Fruit fly (Drosophila melanogaster) whole organism, embryonic: ENCODE results near the gene CG3984.

Source experiments
- CG10366 ChIP-seq: fragments of 200-800 bp; sonication (Bioruptor generic); IDR thresholded peaks from 2 replicates; pipeline ENCODE4 v1.3.6; 2022; ENCODE audit warnings: missing biosample characterization, missing genetic modification characterization
- CG11695 ChIP-seq: fragments of 200-800 bp; sonication (Bioruptor generic); IDR thresholded peaks from 3 replicates; pipeline ENCODE4 v1.3.6; 2022; ENCODE audit warnings: missing biosample characterization, missing genetic modification characterization
- CG12104 ChIP-seq: fragments of 200-800 bp; sonication (Bioruptor generic); optimal IDR thresholded peaks from 3 replicates; lab custom pipeline; 2016; ENCODE audit warnings: missing biosample characterization, missing genetic modification characterization
- CG1233 ChIP-seq: fragments of 200-800 bp; sonication (Bioruptor generic); optimal IDR thresholded peaks from 4 replicates; lab custom pipeline; 2018; ENCODE audit warnings: missing biosample characterization, mild to moderate bottlenecking, missing genetic modification characterization
- CG13624 ChIP-seq: fragments of 200-800 bp; sonication (Bioruptor generic); optimal IDR thresholded peaks from 2 replicates; lab custom pipeline; 2016; ENCODE audit warnings: missing biosample characterization, missing genetic modification characterization
- CG14965 ChIP-seq: fragments of 200-800 bp; sonication (Bioruptor generic); optimal IDR thresholded peaks from 2 replicates; lab custom pipeline; 2016; ENCODE audit warnings: missing biosample characterization, missing genetic modification characterization, borderline replicate concordance
- CG15073 ChIP-seq: fragments of 200-800 bp; sonication (Bioruptor generic); optimal IDR thresholded peaks from 2 replicates; lab custom pipeline; 2016; ENCODE audit warnings: missing biosample characterization, missing genetic modification characterization
- CG15479 ChIP-seq: fragments of 200-800 bp; sonication (Bioruptor generic); optimal IDR thresholded peaks from 3 replicates; lab custom pipeline; 2019; ENCODE audit warnings: missing biosample characterization, mild to moderate bottlenecking, missing genetic modification characterization, moderate library complexity
- CG15696 ChIP-seq: fragments of 200-800 bp; sonication (Bioruptor generic); optimal IDR thresholded peaks from 2 replicates; lab custom pipeline; 2019; ENCODE audit warnings: missing biosample characterization, mild to moderate bottlenecking, missing genetic modification characterization, moderate library complexity
- CG16779 ChIP-seq: fragments of 200-800 bp; sonication (Bioruptor generic); IDR thresholded peaks from 2 replicates; pipeline ENCODE4 v1.3.6; 2022; ENCODE audit warnings: missing biosample characterization, missing genetic modification characterization
- CG17359 ChIP-seq: fragments of 200-800 bp; sonication (Bioruptor generic); optimal IDR thresholded peaks from 3 replicates; lab custom pipeline; 2018; ENCODE audit warnings: missing biosample characterization, mild to moderate bottlenecking, missing genetic modification characterization, moderate library complexity
- CG17802 ChIP-seq: fragments of 200-800 bp; sonication (Bioruptor generic); optimal IDR thresholded peaks from 2 replicates; lab custom pipeline; 2018; ENCODE audit warnings: missing biosample characterization, mild to moderate bottlenecking, missing genetic modification characterization, moderate library complexity
- CG1792 ChIP-seq: fragments of 200-800 bp; sonication (Bioruptor generic); optimal IDR thresholded peaks from 2 replicates; lab custom pipeline; 2016; ENCODE audit warnings: missing biosample characterization, missing genetic modification characterization
- CG2199 ChIP-seq: fragments of 200-800 bp; sonication (Bioruptor generic); IDR thresholded peaks from 3 replicates; pipeline ENCODE4 v1.3.6; 2022; ENCODE audit warnings: missing biosample characterization, missing genetic modification characterization
- CG2712 ChIP-seq: fragments of 200-800 bp; optimal IDR thresholded peaks from 3 replicates; lab custom pipeline; 2019; ENCODE audit warnings: missing biosample characterization, mild to moderate bottlenecking, missing genetic modification characterization, moderate library complexity
- CG30431 ChIP-seq: fragments of 200-800 bp; sonication (Bioruptor generic); optimal IDR thresholded peaks from 2 replicates; lab custom pipeline; 2017; ENCODE audit warnings: missing biosample characterization, missing genetic modification characterization
- CG31388 ChIP-seq: fragments of 200-800 bp; sonication (Bioruptor generic); optimal IDR thresholded peaks from 2 replicates; lab custom pipeline; 2016; ENCODE audit warnings: missing biosample characterization, missing genetic modification characterization
- CG32767 ChIP-seq: fragments of 200-800 bp; sonication (Bioruptor generic); IDR thresholded peaks from 2 replicates; pipeline ENCODE4 v1.3.6; 2022; ENCODE audit warnings: missing biosample characterization, missing genetic modification characterization
- CG3726 ChIP-seq: fragments of 200-800 bp; sonication (Bioruptor generic); IDR thresholded peaks from 3 replicates; pipeline ENCODE4, ENCODE4 v1.3.6; 2022; ENCODE audit warnings: missing biosample characterization, missing genetic modification characterization
- CG4404 ChIP-seq: fragments of 200-800 bp; sonication (Bioruptor generic); IDR thresholded peaks from 2 replicates; pipeline ENCODE4 v1.3.6; 2022; ENCODE audit warnings: missing biosample characterization, missing genetic modification characterization
- CG4424 ChIP-seq: fragments of 200-800 bp; sonication (Bioruptor generic); optimal IDR thresholded peaks from 3 replicates; lab custom pipeline; 2016; ENCODE audit warnings: missing biosample characterization, missing genetic modification characterization
- CG6765 ChIP-seq: fragments of 200-800 bp; sonication (Bioruptor generic); optimal IDR thresholded peaks from 3 replicates; lab custom pipeline; 2017; ENCODE audit warnings: missing biosample characterization, mild to moderate bottlenecking, missing genetic modification characterization
- CG6791 ChIP-seq: fragments of 200-800 bp; sonication (Bioruptor generic); IDR thresholded peaks from 3 replicates; pipeline ENCODE4 v1.3.6; 2022; ENCODE audit warnings: missing biosample characterization, missing genetic modification characterization; ENCODE audit not compliant: partially characterized antibody
- CG6854 ChIP-seq: fragments of 200-800 bp; sonication (Bioruptor generic); optimal IDR thresholded peaks from 3 replicates; lab custom pipeline; 2017; ENCODE audit warnings: missing biosample characterization, mild to moderate bottlenecking, missing genetic modification characterization
- CG7357 ChIP-seq: fragments of 200-800 bp; sonication (Bioruptor generic); IDR thresholded peaks from 3 replicates; pipeline ENCODE4 v1.3.6; 2022; ENCODE audit warnings: missing biosample characterization, missing genetic modification characterization
- CG9215 ChIP-seq: fragments of 200-800 bp; sonication (Bioruptor generic); IDR thresholded peaks from 2 replicates; pipeline ENCODE4 v1.3.6; 2022; ENCODE audit warnings: missing biosample characterization, missing genetic modification characterization
- D ChIP-seq, 2 experiments: fragments of 200-800 bp in 1 of 2; fragments of >200 bp in 1 of 2; sonication (Bioruptor generic) in 1 of 2; optimal IDR thresholded peaks; 2 replicates in 1 of 2; 3 replicates in 1 of 2; lab custom pipeline; 2017; ENCODE audit warnings: mild to moderate bottlenecking in 1 of 2, missing biosample characterization in 1 of 2, missing genetic modification characterization in 1 of 2, missing genetic modification reagents in 1 of 2
- Doc3 ChIP-seq: fragments of 200-800 bp; sonication (Bioruptor generic); IDR thresholded peaks from 3 replicates; pipeline ENCODE4 v1.3.6; 2022; ENCODE audit warnings: missing biosample characterization, missing genetic modification characterization; ENCODE audit not compliant: partially characterized antibody
- GATAe ChIP-seq: fragments of 200-800 bp; sonication (Bioruptor generic); conservative IDR thresholded peaks from 2 replicates; pipeline ENCODE4 v1.3.6; 2022; ENCODE audit warnings: missing biosample characterization, missing genetic modification characterization
- Hand ChIP-seq: fragments of 200-800 bp; sonication (Bioruptor generic); optimal IDR thresholded peaks from 2 replicates; lab custom pipeline; 2017; ENCODE audit warnings: mild to moderate bottlenecking, missing biosample characterization, missing genetic modification reagents, missing genetic modification characterization
- PHDP ChIP-seq: fragments of 200-800 bp; sonication (Bioruptor generic); optimal IDR thresholded peaks from 3 replicates; lab custom pipeline; 2018; ENCODE audit warnings: missing biosample characterization, mild to moderate bottlenecking, missing genetic modification characterization, moderate library complexity
- Ravus ChIP-seq: fragments of 200-800 bp; sonication (Bioruptor generic); IDR thresholded peaks from 2 replicates; pipeline ENCODE4 v1.3.6; 2022; ENCODE audit warnings: missing biosample characterization, missing genetic modification characterization
- Six4 ChIP-seq: fragments of 200-800 bp; sonication (Bioruptor generic); optimal IDR thresholded peaks from 2 replicates; lab custom pipeline; 2016; ENCODE audit warnings: missing biosample characterization, missing genetic modification characterization
- Xrp1 ChIP-seq: fragments of 200-800 bp; sonication (Bioruptor generic); IDR thresholded peaks from 2 replicates; pipeline ENCODE4 v1.3.6; 2022; ENCODE audit warnings: missing biosample characterization, missing genetic modification characterization
- abd-A ChIP-seq: fragments of 200-800 bp; sonication (Bioruptor generic); optimal IDR thresholded peaks from 3 replicates; lab custom pipeline; 2019; ENCODE audit warnings: missing biosample characterization, mild to moderate bottlenecking, missing genetic modification characterization, moderate library complexity
- br ChIP-seq: fragments of >200 bp; optimal IDR thresholded peaks from 2 replicates; lab custom pipeline; 2017
- crp ChIP-seq, 2 experiments: fragments of 200-800 bp; sonication (Bioruptor generic); optimal IDR thresholded peaks; 2 replicates in 1 of 2; 3 replicates in 1 of 2; lab custom pipeline; 2017; ENCODE audit warnings: missing biosample characterization in 2 of 2, missing genetic modification characterization in 2 of 2, mild to moderate bottlenecking in 1 of 2, moderate library complexity in 1 of 2
- dmrt11E ChIP-seq: fragments of 200-800 bp; sonication (Bioruptor generic); optimal IDR thresholded peaks from 3 replicates; lab custom pipeline; 2018; ENCODE audit warnings: missing biosample characterization, mild to moderate bottlenecking, missing genetic modification characterization, moderate library complexity
- ken ChIP-seq: fragments of 200-800 bp; sonication (Bioruptor generic); IDR thresholded peaks from 3 replicates; pipeline ENCODE4 v1.3.6; 2022; ENCODE audit warnings: missing biosample characterization, missing genetic modification characterization
- kni ChIP-seq: fragments of 200-800 bp; sonication (Bioruptor generic); optimal IDR thresholded peaks from 3 replicates; lab custom pipeline; 2017; ENCODE audit warnings: mild to moderate bottlenecking, missing biosample characterization, missing genetic modification reagents, missing genetic modification characterization
- nom ChIP-seq: fragments of 200-800 bp; sonication (Bioruptor generic); optimal IDR thresholded peaks from 2 replicates; lab custom pipeline; 2017; ENCODE audit warnings: missing biosample characterization, missing genetic modification characterization, mild to moderate bottlenecking, moderate library complexity, missing genetic modification reagents
- pho ChIP-seq: fragments of 200-800 bp; sonication (Bioruptor generic); optimal IDR thresholded peaks from 2 replicates; lab custom pipeline; 2016; ENCODE audit warnings: missing biosample characterization, missing genetic modification characterization
- rib ChIP-seq: fragments of 200-800 bp; sonication (Bioruptor generic); IDR thresholded peaks from 2 replicates; pipeline ENCODE4 v1.3.6; 2022; ENCODE audit warnings: missing biosample characterization, missing genetic modification characterization
- scrt ChIP-seq: fragments of 200-800 bp; sonication (Bioruptor generic); optimal IDR thresholded peaks from 2 replicates; lab custom pipeline; 2018; ENCODE audit warnings: missing biosample characterization, mild to moderate bottlenecking, missing genetic modification characterization, moderate library complexity
- sens ChIP-seq: fragments of 200-800 bp; sonication (Bioruptor generic); peaks from one replicate; lab custom pipeline; 2016; ENCODE audit warnings: missing biosample characterization, missing genetic modification characterization
- shn ChIP-seq: fragments of 200-800 bp; sonication (Bioruptor generic); optimal IDR thresholded peaks from 3 replicates; lab custom pipeline; 2016; ENCODE audit warnings: missing biosample characterization, missing genetic modification characterization
- vvl ChIP-seq: fragments of 200-800 bp; sonication (Bioruptor generic); IDR thresholded peaks from 2 replicates; pipeline ENCODE4 v1.3.6; 2022; ENCODE audit warnings: missing biosample characterization, missing genetic modification characterization
- wek ChIP-seq: fragments of 200-800 bp; sonication (Bioruptor generic); optimal IDR thresholded peaks from 3 replicates; lab custom pipeline; 2018; ENCODE audit warnings: missing biosample characterization, mild to moderate bottlenecking, missing genetic modification characterization, moderate library complexity
- wor ChIP-seq: fragments of 200-800 bp; sonication (Bioruptor generic); IDR thresholded peaks from 2 replicates; pipeline ENCODE4 v1.3.6; 2022; ENCODE audit warnings: missing biosample characterization, missing genetic modification characterization
- zf30C ChIP-seq: fragments of 200-800 bp; sonication (Bioruptor generic); optimal IDR thresholded peaks from 3 replicates; lab custom pipeline; 2018; ENCODE audit warnings: missing biosample characterization, mild to moderate bottlenecking, missing genetic modification characterization

The CG3984 gene

DNA sequence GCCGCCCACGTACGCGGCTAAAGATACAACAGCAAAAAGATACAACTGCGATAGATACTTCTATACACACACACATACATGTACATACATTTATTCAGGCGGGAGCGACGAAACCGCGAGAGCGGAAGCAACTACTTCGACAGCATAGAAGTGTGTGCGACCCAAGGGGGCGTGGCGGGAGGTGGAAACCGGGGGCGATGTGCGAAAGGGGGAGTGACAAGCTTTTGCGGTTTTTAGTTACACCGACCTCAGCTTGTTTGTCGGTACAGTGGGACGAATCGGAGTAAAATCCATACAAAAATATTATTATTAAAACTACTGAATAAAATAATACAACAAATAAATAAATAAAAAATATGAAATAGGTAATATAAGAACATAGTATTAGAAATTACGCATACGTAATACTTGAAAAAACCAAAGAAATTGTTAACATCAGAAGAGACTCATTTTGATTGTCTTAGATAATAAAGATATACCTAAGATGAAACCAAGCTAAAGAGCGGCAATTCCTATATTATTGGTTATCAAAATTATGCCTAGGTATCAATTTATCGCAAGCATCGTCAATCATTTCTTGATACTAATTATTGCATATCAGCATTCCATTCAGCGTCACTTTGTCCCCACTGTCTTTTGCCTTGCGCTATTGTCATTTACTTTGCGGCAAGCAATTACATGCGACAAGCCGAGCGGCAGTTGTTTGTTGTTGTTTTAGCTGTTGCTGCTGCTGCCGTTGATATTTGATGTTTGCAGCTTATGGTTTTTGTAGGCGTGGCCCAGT lies 8.1 kb upstream of the CG3984 start (continued):
- TF ChIP-seq crp (GFP tag; optimal IDR thresholded peaks at IDR 0.05; lab: Kevin White, UChicago) (no peak), wek (GFP tag; lab: Kevin White, UChicago) (no peak), rib (GFP tag; lab: Robert Waterston, UW) (peak; percentile 80), nom (GFP tag; lab: Kevin White, UChicago) (no peak), Doc3 (no peak), CG2199 (no peak), CG9215 (GFP tag; lab: Robert Waterston, UW) (no peak), scrt (GFP tag; lab: Kevin White, UChicago) (no peak), dmrt11E (tag; lab: Kevin White, UChicago) (no peak), CG17802 (tag; lab: Kevin White, UChicago) (no peak), ken (GFP tag; lab: Robert Waterston, UW) (no peak), CG6765 (GFP tag; lab: Kevin White, UChicago) (peak; percentile 46), CG1792 (no peak), CG6854 (GFP tag; lab: Kevin White, UChicago) (peak; percentile 23), Xrp1 (peak; percentile 22; the same call in 1 of the 2 replicates), GATAe (GFP tag; lab: Robert Waterston, UW) (no peak), CG30431 (GFP tag; lab: Kevin White, UChicago) (peak; percentile 4), CG32767 (GFP tag; lab: Robert Waterston, UW) (no peak), CG1233 (GFP tag; lab: Kevin White, UChicago) (peak; percentile 14), CG4424 (peak; percentile 46), wor (GFP tag; lab: Robert Waterston, UW) (no peak), sens (GFP tag; lab: Kevin White, UChicago) (peak; percentile 59), CG3726 (GFP tag; lab: Robert Waterston, UW) (peak; percentile 17; the same call in 1 of the 3 replicates), CG14965 (GFP tag; lab: Kevin White, UChicago) (no peak), CG10366 (GFP tag; lab: Robert Waterston, UW) (no peak), Hand (GFP tag; lab: Kevin White, UChicago) (peak; percentile 16), CG15479 (GFP tag; lab: Kevin White, UChicago) (no peak), CG16779 (GFP tag; lab: Robert Waterston, UW) (no peak), CG11695 (GFP tag; lab: Robert Waterston, UW) (no peak), shn (no peak), Six4 (no peak), Ravus (no peak), CG31388 (no peak), CG15073 (GFP tag; lab: Kevin White, UChicago) (no peak), CG2712 (tag; lab: Kevin White, UChicago) (peak; percentile 64), kni (GFP tag; lab: Kevin White, UChicago) (no peak), br (lab: Kevin White, UChicago) (no peak), CG13624 (GFP tag; lab: Kevin White, UChicago) (no peak), vvl (no peak), pho (GFP tag; lab: Kevin White, UChicago) (no peak), CG17359 (tag; lab: Kevin White, UChicago) (peak; percentile 15), CG12104 (GFP tag; lab: Kevin White, UChicago) (no peak), CG6791 (GFP tag; lab: Robert Waterston, UW) (no peak), CG7357 (no peak; the same call in 2 of the 3 replicates), abd-A (tag; lab: Kevin White, UChicago) (no peak), CG15696 (tag; lab: Kevin White, UChicago) (no peak), zf30C (GFP tag; lab: Kevin White, UChicago) (no peak), PHDP (tag; lab: Kevin White, UChicago) (no peak), D (optimal IDR thresholded peaks at IDR 0.05; lab: Kevin White, UChicago) (no peak), D (GFP tag; optimal IDR thresholded peaks at IDR 0.05; lab: Kevin White, UChicago) (peak; percentile 35), CG4404 (GFP tag; lab: Robert Waterston, UW) (no peak)
